Fruit fly (Drosophila melanogaster) whole organism, embryonic: ENCODE measurements around the gene CG5087.

ENCODE experiments used
- Abd-B ChIP-seq: fragments of 200-800 bp; sonication (Bioruptor generic); optimal IDR thresholded peaks from 2 replicates; lab custom pipeline; 2018; ENCODE audit warnings: missing biosample characterization, mild to moderate bottlenecking, missing genetic modification characterization, moderate library complexity
- C15 ChIP-seq: fragments of 200-800 bp; sonication (Bioruptor generic); IDR thresholded peaks from 3 replicates; pipeline ENCODE4 v1.3.6; 2022; ENCODE audit warnings: missing biosample characterization, missing genetic modification characterization
- CG10147 ChIP-seq: fragments of 200-800 bp; sonication (Bioruptor generic); optimal IDR thresholded peaks from 2 replicates; lab custom pipeline; 2019; ENCODE audit warnings: missing biosample characterization, mild to moderate bottlenecking, missing genetic modification characterization, moderate library complexity
- CG13296 ChIP-seq: fragments of 200-800 bp; sonication (Bioruptor generic); optimal IDR thresholded peaks from 3 replicates; lab custom pipeline; 2018; ENCODE audit warnings: missing biosample characterization, mild to moderate bottlenecking, missing genetic modification characterization
- CG13624 ChIP-seq: fragments of 200-800 bp; sonication (Bioruptor generic); optimal IDR thresholded peaks from 2 replicates; lab custom pipeline; 2016; ENCODE audit warnings: missing biosample characterization, missing genetic modification characterization
- CG15269 ChIP-seq: fragments of 200-800 bp; sonication (Bioruptor generic); optimal IDR thresholded peaks from 2 replicates; lab custom pipeline; 2018; ENCODE audit warnings: missing biosample characterization, mild to moderate bottlenecking, missing genetic modification characterization, moderate library complexity
- CG1647 ChIP-seq: fragments of 200-800 bp; sonication (Bioruptor generic); optimal IDR thresholded peaks from 3 replicates; lab custom pipeline; 2016; ENCODE audit warnings: missing biosample characterization, missing genetic modification characterization
- CG17829 ChIP-seq: fragments of 200-800 bp; optimal IDR thresholded peaks from 2 replicates; lab custom pipeline; 2019; ENCODE audit warnings: missing biosample characterization, mild to moderate bottlenecking, missing genetic modification characterization, moderate library complexity
- CG17912 ChIP-seq: fragments of 200-800 bp; sonication (Bioruptor generic); optimal IDR thresholded peaks from 2 replicates; lab custom pipeline; 2018; ENCODE audit warnings: missing biosample characterization, mild to moderate bottlenecking, missing genetic modification characterization
- CG1792 ChIP-seq: fragments of 200-800 bp; sonication (Bioruptor generic); optimal IDR thresholded peaks from 2 replicates; lab custom pipeline; 2016; ENCODE audit warnings: missing biosample characterization, missing genetic modification characterization
- CG18619 ChIP-seq: fragments of 200-800 bp; sonication (Bioruptor generic); optimal IDR thresholded peaks from 3 replicates; lab custom pipeline; 2017; ENCODE audit warnings: missing biosample characterization, mild to moderate bottlenecking, missing genetic modification characterization
- CG30403 ChIP-seq: fragments of 200-800 bp; sonication (Bioruptor generic); optimal IDR thresholded peaks from 3 replicates; lab custom pipeline; 2016; ENCODE audit warnings: missing biosample characterization, missing genetic modification characterization
- CG30431 ChIP-seq: fragments of 200-800 bp; sonication (Bioruptor generic); optimal IDR thresholded peaks from 2 replicates; lab custom pipeline; 2017; ENCODE audit warnings: missing biosample characterization, missing genetic modification characterization
- CG32772 ChIP-seq: fragments of 200-800 bp; sonication (Bioruptor generic); IDR thresholded peaks from 2 replicates; pipeline ENCODE4 v1.3.6; 2022; ENCODE audit warnings: missing biosample characterization, missing genetic modification characterization
- CG43689 ChIP-seq: fragments of 200-800 bp; sonication (Bioruptor generic); IDR thresholded peaks from 2 replicates; pipeline ENCODE4 v1.3.6; 2022; ENCODE audit warnings: missing biosample characterization, missing genetic modification characterization
- CG4820 ChIP-seq: fragments of 200-800 bp; sonication (Bioruptor generic); optimal IDR thresholded peaks from 3 replicates; lab custom pipeline; 2016; ENCODE audit warnings: missing biosample characterization, missing genetic modification characterization
- CG6272 ChIP-seq: fragments of 200-800 bp; sonication (Bioruptor generic); IDR thresholded peaks from 2 replicates; pipeline ENCODE4 v1.3.6; 2022; ENCODE audit warnings: missing biosample characterization, missing genetic modification characterization
- CG6683 ChIP-seq: fragments of 200-800 bp; sonication (Bioruptor generic); optimal IDR thresholded peaks from 2 replicates; lab custom pipeline; 2017; ENCODE audit warnings: missing biosample characterization, mild to moderate bottlenecking, missing genetic modification characterization, missing genetic modification reagents
- CG7745 ChIP-seq: fragments of 200-800 bp; sonication (Bioruptor generic); optimal IDR thresholded peaks from 2 replicates; lab custom pipeline; 2018; ENCODE audit warnings: missing biosample characterization, mild to moderate bottlenecking, missing genetic modification characterization, moderate library complexity
- CG9932 ChIP-seq: fragments of 200-800 bp; sonication (Bioruptor generic); IDR thresholded peaks from 2 replicates; pipeline ENCODE4 v1.3.6; 2022; ENCODE audit warnings: missing biosample characterization, missing genetic modification characterization
- CTCF ChIP-seq: fragments of 200-800 bp; sonication (Bioruptor generic); optimal IDR thresholded peaks from 2 replicates; lab custom pipeline; 2017; ENCODE audit warnings: missing biosample characterization, mild to moderate bottlenecking, missing genetic modification characterization, moderate library complexity
- CrebB ChIP-seq: fragments of 200-800 bp; sonication (Bioruptor generic); optimal IDR thresholded peaks from 3 replicates; lab custom pipeline; 2018; ENCODE audit warnings: missing biosample characterization, mild to moderate bottlenecking, missing genetic modification characterization
- HLH54F ChIP-seq: fragments of 200-800 bp; sonication (Bioruptor generic); optimal IDR thresholded peaks from 3 replicates; lab custom pipeline; 2016; ENCODE audit warnings: missing biosample characterization, missing genetic modification characterization
- Hr3 ChIP-seq: fragments of 200-800 bp; sonication (Bioruptor generic); optimal IDR thresholded peaks from 3 replicates; lab custom pipeline; 2016; ENCODE audit warnings: missing biosample characterization, missing genetic modification characterization
- MBD-R2 ChIP-seq: fragments of 200-800 bp; sonication (Bioruptor generic); IDR thresholded peaks from 2 replicates; pipeline ENCODE4 v1.3.6; 2022; ENCODE audit warnings: missing biosample characterization, missing genetic modification characterization
- Mes4 ChIP-seq: fragments of 200-800 bp; sonication (Bioruptor generic); optimal IDR thresholded peaks from 2 replicates; lab custom pipeline; 2016; ENCODE audit warnings: missing biosample characterization, missing genetic modification characterization
- NC2α ChIP-seq: fragments of 200-800 bp; sonication (Bioruptor generic); optimal IDR thresholded peaks from 2 replicates; lab custom pipeline; 2016; ENCODE audit warnings: missing biosample characterization, missing genetic modification characterization
- Ravus ChIP-seq: fragments of 200-800 bp; sonication (Bioruptor generic); IDR thresholded peaks from 2 replicates; pipeline ENCODE4 v1.3.6; 2022; ENCODE audit warnings: missing biosample characterization, missing genetic modification characterization
- Sry-β ChIP-seq: fragments of 200-800 bp; sonication (Bioruptor generic); optimal IDR thresholded peaks from 2 replicates; lab custom pipeline; 2018; ENCODE audit warnings: missing biosample characterization, mild to moderate bottlenecking, missing genetic modification characterization, moderate library complexity
- Usf ChIP-seq: fragments of 200-800 bp; sonication (Bioruptor generic); optimal IDR thresholded peaks from 2 replicates; lab custom pipeline; 2017; ENCODE audit warnings: missing genotype, missing biosample characterization, missing genetic modification characterization
- Vsx1 ChIP-seq: fragments of 200-800 bp; sonication (Bioruptor generic); optimal IDR thresholded peaks from 2 replicates; lab custom pipeline; 2017; ENCODE audit warnings: missing biosample characterization, mild to moderate bottlenecking, missing genetic modification characterization, missing genetic modification reagents
- Xbp1 ChIP-seq: fragments of 200-800 bp; sonication (Bioruptor generic); optimal IDR thresholded peaks from 3 replicates; lab custom pipeline; 2016; ENCODE audit warnings: missing biosample characterization, mild to moderate bottlenecking, missing genetic modification characterization
- ash1 ChIP-seq: fragments of 200-800 bp; sonication (Bioruptor generic); optimal IDR thresholded peaks from 2 replicates; lab custom pipeline; 2018; ENCODE audit warnings: missing biosample characterization, mild to moderate bottlenecking, missing genetic modification characterization
- cg ChIP-seq: fragments of 200-800 bp; sonication (Bioruptor generic); optimal IDR thresholded peaks from 3 replicates; lab custom pipeline; 2019; ENCODE audit warnings: missing biosample characterization, mild to moderate bottlenecking, missing genetic modification characterization, moderate library complexity
- chif ChIP-seq, 2 experiments: fragments of 200-800 bp; sonication (Bioruptor generic); optimal IDR thresholded peaks; 3 replicates each; lab custom pipeline; 2016; ENCODE audit warnings: missing biosample characterization in 2 of 2, missing genetic modification characterization in 2 of 2
- corto ChIP-seq: fragments of 200-800 bp; sonication (Bioruptor generic); optimal IDR thresholded peaks from 2 replicates; lab custom pipeline; 2016; ENCODE audit warnings: missing biosample characterization, mild to moderate bottlenecking, missing genetic modification characterization, moderate library complexity
- crc ChIP-seq: fragments of 200-800 bp; sonication (Bioruptor generic); optimal IDR thresholded peaks from 2 replicates; lab custom pipeline; 2016; ENCODE audit warnings: missing biosample characterization, missing genetic modification characterization
- dan ChIP-seq: fragments of 200-800 bp; sonication (Bioruptor generic); IDR thresholded peaks from 2 replicates; pipeline ENCODE4 v1.3.6; 2022; ENCODE audit warnings: missing biosample characterization, missing genetic modification characterization
- dimm ChIP-seq: fragments of 200-800 bp; sonication (Bioruptor generic); IDR thresholded peaks from 2 replicates; pipeline ENCODE4 v1.3.6; 2022; ENCODE audit warnings: missing biosample characterization, missing genetic modification characterization
- emc ChIP-seq: fragments of 200-800 bp; sonication (Bioruptor generic); optimal IDR thresholded peaks from 2 replicates; lab custom pipeline; 2016; ENCODE audit warnings: missing biosample characterization, missing genetic modification characterization
- ems ChIP-seq: fragments of 200-800 bp; sonication (Bioruptor generic); optimal IDR thresholded peaks from 3 replicates; lab custom pipeline; 2016; ENCODE audit warnings: missing biosample characterization, missing genetic modification characterization
- esg ChIP-seq: fragments of 200-800 bp; sonication (Bioruptor generic); conservative IDR thresholded peaks from 2 replicates; pipeline ENCODE4 v1.3.6; 2022; ENCODE audit warnings: missing biosample characterization, missing genetic modification characterization
- fd96Cb ChIP-seq: fragments of 200-800 bp; sonication (Bioruptor generic); optimal IDR thresholded peaks from 2 replicates; lab custom pipeline; 2018; ENCODE audit warnings: missing biosample characterization, mild to moderate bottlenecking, missing genetic modification characterization, moderate library complexity
- gce ChIP-seq: fragments of 200-800 bp; sonication (Bioruptor generic); IDR thresholded peaks from 3 replicates; pipeline ENCODE4 v1.3.6; 2022; ENCODE audit warnings: missing biosample characterization, missing genetic modification characterization
- gt ChIP-seq: fragments of 200-800 bp; sonication (Bioruptor generic); IDR thresholded peaks from 2 replicates; pipeline ENCODE4 v1.3.6; 2022; ENCODE audit warnings: missing biosample characterization, missing genetic modification characterization
- ken ChIP-seq: fragments of 200-800 bp; sonication (Bioruptor generic); IDR thresholded peaks from 3 replicates; pipeline ENCODE4 v1.3.6; 2022; ENCODE audit warnings: missing biosample characterization, missing genetic modification characterization
- knrl ChIP-seq: fragments of 200-800 bp; sonication (Bioruptor generic); IDR thresholded peaks from 3 replicates; pipeline ENCODE4 v1.3.6; 2022; ENCODE audit warnings: missing biosample characterization, missing genetic modification characterization; ENCODE audit not compliant: partially characterized antibody
- p53 ChIP-seq: fragments of 200-800 bp; sonication (Bioruptor generic); optimal IDR thresholded peaks from 2 replicates; lab custom pipeline; 2016; ENCODE audit warnings: missing biosample characterization, missing genetic modification characterization
- run ChIP-seq: fragments of 200-800 bp; sonication (Bioruptor generic); optimal IDR thresholded peaks from 3 replicates; lab custom pipeline; 2018; ENCODE audit warnings: missing biosample characterization, mild to moderate bottlenecking, missing genetic modification characterization
- slbo ChIP-seq: fragments of 200-800 bp; sonication (Bioruptor generic); IDR thresholded peaks from 2 replicates; pipeline ENCODE4 v1.3.6; 2022; ENCODE audit warnings: missing biosample characterization, missing genetic modification characterization
- tna ChIP-seq: fragments of 200-800 bp; sonication (Bioruptor generic); IDR thresholded peaks from 2 replicates; pipeline ENCODE4 v1.3.6; 2022; ENCODE audit warnings: missing biosample characterization, missing genetic modification characterization; ENCODE audit not compliant: partially characterized antibody

CG5087 gene

DNA sequence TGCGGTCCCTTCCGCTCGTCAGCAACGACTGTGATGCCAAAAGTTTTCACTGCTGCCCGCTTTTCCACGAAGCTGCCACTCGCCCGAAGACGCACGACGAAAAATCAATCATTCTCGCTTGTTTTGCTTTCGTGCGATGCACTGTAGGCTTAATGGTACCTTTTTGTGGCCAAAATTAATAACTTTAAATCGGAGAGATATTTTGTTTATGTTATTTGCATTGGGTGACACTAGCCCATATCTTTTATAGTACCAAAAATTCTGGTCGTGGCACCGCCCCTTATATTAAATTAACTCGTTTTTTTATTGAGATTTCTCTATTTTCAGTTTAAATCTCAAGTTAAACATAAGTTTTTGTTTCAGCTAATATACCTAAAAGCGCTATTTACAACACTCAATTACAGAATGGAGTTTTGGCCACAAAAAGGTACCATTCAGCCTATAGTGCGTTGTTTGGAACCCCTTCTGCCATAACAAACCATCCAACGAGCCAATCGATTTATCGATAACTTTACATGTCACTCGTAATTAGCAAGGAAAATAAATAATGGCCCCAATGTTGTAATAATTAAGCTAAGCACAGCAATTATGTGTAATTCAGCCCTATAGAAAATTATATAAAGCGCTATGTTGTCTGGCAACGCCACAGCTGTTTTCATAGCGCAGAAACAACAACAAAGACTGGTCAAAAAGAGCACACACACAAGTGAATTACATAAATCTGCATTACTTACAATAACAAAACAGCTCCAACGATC lies 44.6 kb upstream of the CG5087 start (continued):
- TF ChIP-seq CG18619 (GFP tag; lab: Kevin White, UChicago) (peak; percentile 53), tna (GFP tag; lab: Robert Waterston, UW) (no peak), ash1 (no peak), ken (0 out of 3 replicates have a peak, but pooled peaks have one; percentile 21), run (tag; lab: Kevin White, UChicago) (peak; percentile 42), CG9932 (no peak), Mes4 (peak; percentile 37), CG1647 (GFP tag; lab: Kevin White, UChicago) (no peak), corto (no peak), MBD-R2 (GFP tag; lab: Robert Waterston, UW) (peak; percentile 30), Vsx1 (GFP tag; lab: Kevin White, UChicago) (peak; percentile 80), Abd-B (GFP tag; lab: Kevin White, UChicago) (peak; percentile 64), CG4820 (GFP tag; lab: Kevin White, UChicago) (peak; percentile 20), knrl (GFP tag; lab: Robert Waterston, UW) (0 out of 3 replicates have a peak, but pooled peaks have one; percentile 8), dan (GFP tag; lab: Robert Waterston, UW) (no peak), CG32772 (GFP tag; lab: Robert Waterston, UW) (no peak), NC2α (GFP tag; lab: Kevin White, UChicago) (no peak), CG1792 (GFP tag; lab: Kevin White, UChicago) (no peak), ems (GFP tag; lab: Kevin White, UChicago) (peak; percentile 56), cg (GFP tag; lab: Kevin White, UChicago) (no peak), slbo (peak; percentile 25), HLH54F (GFP tag; lab: Kevin White, UChicago) (no peak), Sry-β (GFP tag; lab: Kevin White, UChicago) (peak; percentile 4), chif (GFP tag; optimal IDR thresholded peaks at IDR 0.05; lab: Kevin White, UChicago) (peak in 1 of 2 experiments; percentile 34), CG13296 (GFP tag; lab: Kevin White, UChicago) (peak; percentile 82), dimm (GFP tag; lab: Robert Waterston, UW) (no peak), CG17912 (GFP tag; lab: Kevin White, UChicago) (no peak), CG15269 (tag; lab: Kevin White, UChicago) (peak; percentile 77), crc (peak; percentile 39), CG7745 (tag; lab: Kevin White, UChicago) (no peak), CTCF (GFP tag; lab: Kevin White, UChicago) (peak; percentile 28), Usf (GFP tag; lab: Kevin White, UChicago) (no peak), CG10147 (GFP tag; lab: Kevin White, UChicago) (peak; percentile 62), CG6272 (GFP tag; lab: Robert Waterston, UW) (no peak), gce (no peak), gt (no peak), esg (GFP tag; lab: Robert Waterston, UW) (no peak), CG17829 (peak; percentile 71), Xbp1 (GFP tag; lab: Kevin White, UChicago) (peak; percentile 42), fd96Cb (tag; lab: Kevin White, UChicago) (peak; percentile 55), Ravus (GFP tag; lab: Robert Waterston, UW) (no peak), emc (GFP tag; lab: Kevin White, UChicago) (no peak), CG6683 (peak; percentile 51), C15 (no peak), CG30431 (GFP tag; lab: Kevin White, UChicago) (peak; percentile 9), CG13624 (no peak), Hr3 (GFP tag; lab: Kevin White, UChicago) (peak; percentile 36), CG43689 (GFP tag; lab: Robert Waterston, UW) (no peak), CG30403 (peak; percentile 73), CrebB (tag; lab: Kevin White, UChicago) (peak; percentile 55), p53 (GFP tag; lab: Kevin White, UChicago) (no peak)
